Fruit fly (Drosophila melanogaster) ovary, adult (tissue): ENCODE measurements around the gene CG17271.
A peak's percentile ranks its signal among the peaks of the same experiment; 100 is the strongest.

ENCODE experiments used
- CG17801 ChIP-seq: fragments of 200-800 bp; optimal IDR thresholded peaks from 2 replicates; lab custom pipeline; 2019; ENCODE audit warnings: missing biosample characterization, mild to moderate bottlenecking, missing genetic modification characterization, moderate library complexity; ENCODE audit not compliant: partially characterized antibody

Gene CG17271

DNA sequence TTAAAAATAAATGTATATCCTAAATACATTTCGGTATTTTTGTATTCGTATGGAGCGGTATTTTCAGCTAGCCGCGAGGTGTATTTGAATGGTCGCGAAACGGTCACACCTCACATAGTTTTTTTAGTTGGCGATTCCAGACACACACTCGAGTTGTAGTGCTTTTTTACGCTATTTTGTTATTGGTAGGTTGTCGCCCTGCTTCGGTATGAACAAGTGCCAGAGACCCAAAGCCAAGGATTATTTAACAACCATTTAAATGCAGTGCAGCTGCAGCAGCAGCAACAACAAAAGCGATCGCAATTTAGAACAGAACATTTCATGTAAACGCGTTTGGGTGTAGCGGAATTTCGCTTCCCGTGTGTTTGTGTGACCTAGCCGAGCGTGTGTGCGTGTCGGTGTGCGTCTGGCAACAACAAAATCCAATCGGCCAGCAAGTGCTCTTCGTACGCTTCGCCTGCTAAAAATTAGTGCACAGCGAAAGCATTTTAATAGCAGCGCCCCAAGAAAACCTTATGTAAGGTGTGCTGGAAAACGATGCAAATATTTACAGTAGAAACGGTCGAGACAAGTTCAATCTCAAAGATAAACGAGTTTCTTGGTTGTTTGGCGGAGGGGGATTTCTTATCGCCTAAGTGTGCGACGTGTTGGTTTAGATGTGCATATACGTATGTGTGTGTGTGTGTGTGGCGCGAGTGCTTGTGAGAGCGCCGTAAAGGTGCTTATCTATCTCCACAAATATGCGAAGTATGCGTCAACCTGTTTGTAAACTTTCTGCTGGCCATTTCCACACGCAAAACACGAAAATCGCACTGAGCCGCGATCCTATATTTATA is 11.3 kb upstream of the CG17271 start, which contains the start of gene Synd:
Gene Synd, plus strand, starts transcription at position 111 of the 836 bp plus-strand sequence.
- TF ChIP-seq CG17801 (GFP tag; lab: Kevin White, UChicago) = peak; percentile 41

DNA sequence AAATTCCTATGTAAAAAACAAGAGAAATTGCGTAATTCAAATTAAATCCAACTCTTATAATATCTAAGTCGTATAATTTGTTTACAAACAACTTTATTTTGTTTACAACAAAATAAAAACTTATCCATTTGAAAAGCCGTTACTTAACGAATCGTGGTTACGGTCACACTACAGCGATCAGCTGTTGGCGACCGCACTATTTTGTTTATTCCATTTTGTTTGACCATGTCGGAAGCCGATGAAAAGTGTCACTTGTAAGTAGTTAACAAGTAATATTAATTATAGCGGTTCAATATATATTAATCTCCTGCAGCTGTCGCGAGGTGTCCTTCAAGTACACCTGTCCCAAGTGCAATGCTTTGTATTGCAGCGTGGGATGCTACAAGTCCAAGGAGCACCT is 9.3 kb upstream of the CG17271 start, which contains the start of gene CG31223:
Gene CG31223, plus strand, starts transcription at position 165 of the 400 bp plus-strand sequence.
- no peak for TF ChIP-seq CG17801 (GFP tag; lab: Kevin White, UChicago)

DNA sequence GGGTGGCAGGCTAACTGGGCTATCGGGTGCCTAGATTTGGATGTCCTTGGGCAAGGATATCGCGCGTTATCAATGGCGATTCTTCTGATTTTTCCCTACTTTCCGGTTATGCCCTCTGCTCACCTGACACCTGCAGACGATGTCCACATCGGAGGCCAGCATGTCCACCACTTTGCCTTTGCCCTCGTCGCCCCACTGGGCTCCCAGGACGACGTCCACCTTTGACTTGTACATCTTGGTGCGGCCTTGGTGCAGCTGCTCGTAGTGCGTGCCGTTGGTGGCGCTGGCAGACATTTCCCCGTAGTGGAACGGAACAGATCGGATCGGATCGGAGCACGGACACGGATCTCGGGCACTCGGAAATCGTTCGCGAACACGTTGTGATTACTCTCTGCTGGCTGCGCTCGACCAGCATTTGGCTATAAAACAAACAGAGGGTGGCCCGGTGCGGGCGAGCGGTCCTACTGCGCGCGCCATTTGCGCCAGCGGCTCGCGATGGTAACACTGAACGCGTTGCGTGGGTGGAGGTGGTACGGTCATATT is 8.6 kb upstream of the CG17271 start, which contains the start of gene Adss:
Gene Adss, minus strand, starts transcription at position 428 of the 543 bp plus-strand sequence.
- TF ChIP-seq CG17801 (GFP tag; lab: Kevin White, UChicago) = peak; percentile 58

DNA sequence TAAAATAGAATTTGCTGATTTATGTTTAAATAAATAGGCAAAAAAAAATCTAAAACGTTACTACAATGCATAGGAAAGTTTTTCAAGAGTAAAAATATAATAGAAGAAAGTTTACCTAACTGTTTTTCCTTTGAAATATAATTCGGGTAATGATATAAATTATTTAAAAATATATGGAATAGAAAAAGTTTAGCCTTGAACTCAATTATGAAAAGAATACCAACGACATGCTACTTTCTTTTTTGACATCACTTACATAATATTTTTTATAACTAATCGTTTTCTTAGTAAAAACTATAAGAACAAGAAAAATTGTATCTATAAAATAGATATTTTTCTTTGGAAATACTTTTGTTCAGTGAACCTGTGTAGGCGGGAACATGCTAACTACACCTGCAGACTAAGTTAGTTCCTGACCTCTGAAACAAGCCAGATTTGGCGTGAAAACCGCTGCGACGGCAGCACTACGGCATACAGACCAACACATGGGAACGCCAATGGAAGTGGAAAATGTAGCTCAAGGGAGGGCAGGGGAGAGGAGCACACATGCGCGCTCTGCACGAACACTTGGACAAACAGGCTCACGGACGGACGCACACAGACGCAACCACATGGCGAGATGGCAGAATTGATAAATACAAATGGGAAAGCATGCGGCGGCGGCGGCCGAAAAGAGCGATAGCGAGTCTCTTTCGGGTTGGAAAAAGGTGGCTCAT is 7.9 kb upstream of the CG17271 start:
- TF ChIP-seq CG17801 (GFP tag; lab: Kevin White, UChicago) = no peak

DNA sequence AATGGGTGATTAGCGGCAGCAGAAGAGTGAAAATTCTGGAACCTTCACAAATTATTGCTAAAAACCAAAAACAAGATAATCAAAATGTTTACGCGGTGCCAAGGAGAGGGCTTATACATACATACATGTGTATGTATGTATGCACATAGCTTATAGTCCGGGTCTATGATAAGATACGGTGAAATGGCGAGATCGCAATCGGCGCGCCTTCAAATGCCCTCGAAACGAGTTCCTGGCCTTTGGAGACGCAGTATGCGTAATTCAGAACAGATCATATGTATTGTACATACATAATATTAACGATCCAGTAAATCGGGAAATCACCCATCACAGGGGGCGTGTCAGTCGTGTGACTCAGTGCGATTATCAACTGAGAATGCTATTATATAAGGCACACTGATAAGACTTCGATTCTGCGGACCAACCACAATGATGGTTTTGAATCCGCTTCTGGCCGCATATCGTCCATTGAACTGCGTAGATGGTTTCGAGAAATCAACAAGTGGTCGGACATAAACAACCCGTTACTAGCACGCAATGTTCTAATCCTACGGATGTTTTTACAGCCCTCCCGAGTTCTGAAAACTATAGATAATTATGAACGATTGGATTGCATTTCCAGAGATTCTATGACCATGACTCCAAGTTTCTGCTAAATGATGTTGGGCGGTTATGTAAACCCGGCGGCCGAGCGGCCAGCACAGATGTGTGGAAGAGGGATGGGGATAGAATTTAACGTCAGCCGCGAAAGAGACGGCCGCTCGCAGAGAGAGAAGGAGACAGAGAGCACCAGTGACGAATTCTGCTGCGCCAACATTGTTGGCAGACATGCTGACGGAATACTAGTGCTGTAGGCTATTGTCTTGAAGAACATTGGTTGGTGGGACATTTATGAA is 7.1 kb upstream of the CG17271 start:
- TF ChIP-seq CG17801 (GFP tag; lab: Kevin White, UChicago) = peak; percentile 7

DNA sequence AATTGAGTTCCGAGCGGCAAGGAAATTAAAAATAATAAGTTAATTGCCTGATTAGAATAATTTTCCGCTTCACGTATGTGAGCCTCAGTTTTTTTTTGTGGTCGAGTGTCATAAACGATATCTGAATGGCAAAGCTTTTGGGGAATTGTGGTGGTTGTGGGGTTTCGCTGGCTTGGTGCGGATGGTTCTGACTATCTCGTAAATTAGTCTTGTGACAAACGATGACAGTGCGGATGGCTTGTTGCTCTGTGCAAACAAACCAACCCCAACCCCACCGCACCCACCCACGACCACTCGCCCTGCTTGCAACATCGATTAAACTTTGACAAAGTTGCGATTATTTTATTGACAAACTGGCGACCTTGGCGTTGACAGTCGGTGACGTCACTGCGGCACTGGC is 5.3 kb upstream of the CG17271 start:
- no peak for TF ChIP-seq CG17801 (GFP tag; lab: Kevin White, UChicago)

DNA sequence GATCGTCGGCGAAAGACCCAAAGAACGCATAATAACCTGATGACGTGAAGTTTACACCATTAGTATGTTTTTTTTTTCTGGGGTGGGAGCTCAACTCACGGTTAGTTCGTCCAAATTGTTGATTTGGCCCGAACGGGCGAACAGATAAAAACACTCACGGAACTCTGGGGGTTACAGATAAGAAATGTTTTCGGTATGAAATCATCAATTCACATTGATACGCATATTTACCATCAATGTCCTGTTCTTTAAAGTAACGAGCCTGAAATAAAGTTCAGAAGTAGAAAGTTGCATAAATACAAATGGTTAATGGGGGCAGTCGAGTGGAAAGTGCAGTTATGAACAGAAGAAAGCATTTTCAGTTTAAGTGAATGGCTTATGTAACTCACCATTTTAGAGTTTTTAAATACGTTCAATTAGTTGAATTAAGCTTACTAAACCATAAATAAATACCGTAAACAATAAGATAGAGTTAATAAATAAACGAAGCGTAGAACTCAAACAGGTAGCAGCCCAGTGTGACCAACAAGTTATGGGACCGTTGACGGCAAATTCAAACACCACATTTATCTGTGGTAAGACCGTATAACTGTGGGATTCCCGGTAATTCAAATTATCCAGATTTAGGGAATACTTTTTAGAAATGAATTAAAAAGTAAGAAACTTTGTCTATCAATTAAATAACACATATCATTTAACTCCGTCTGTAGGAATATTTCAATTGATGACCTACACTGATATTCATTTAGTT is 2.2 kb upstream of the CG17271 start, which contains the start of gene CG17272:
Gene CG17272, minus strand, starts transcription at position 536 of the 751 bp plus-strand sequence.
- TF ChIP-seq CG17801 (GFP tag; lab: Kevin White, UChicago) = peak; percentile 24

DNA sequence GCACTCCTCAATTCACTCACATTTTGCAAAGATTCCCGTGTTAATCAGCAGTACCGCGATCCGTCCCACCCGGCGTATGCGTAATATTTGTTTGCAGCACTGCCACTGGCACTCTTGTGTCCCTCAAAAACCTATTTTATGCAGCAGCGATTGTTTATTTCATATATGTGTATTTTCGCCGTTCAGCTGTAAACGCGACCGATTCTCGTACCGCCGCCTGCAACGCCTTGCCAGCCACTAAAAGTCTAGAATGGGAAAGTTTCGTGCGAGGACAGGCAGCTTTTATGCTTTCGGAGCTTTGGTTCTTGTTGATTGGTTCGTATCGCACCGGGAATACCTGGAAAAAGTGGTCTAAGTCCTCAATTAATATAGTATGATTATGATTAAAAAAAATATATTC is 3.0 kb downstream of the CG17271 start, which contains the start of gene CG17270:
Gene CG17270, minus strand, starts transcription at position 241 of the 400 bp plus-strand sequence.
- TF ChIP-seq CG17801 (GFP tag; lab: Kevin White, UChicago) = no peak

DNA sequence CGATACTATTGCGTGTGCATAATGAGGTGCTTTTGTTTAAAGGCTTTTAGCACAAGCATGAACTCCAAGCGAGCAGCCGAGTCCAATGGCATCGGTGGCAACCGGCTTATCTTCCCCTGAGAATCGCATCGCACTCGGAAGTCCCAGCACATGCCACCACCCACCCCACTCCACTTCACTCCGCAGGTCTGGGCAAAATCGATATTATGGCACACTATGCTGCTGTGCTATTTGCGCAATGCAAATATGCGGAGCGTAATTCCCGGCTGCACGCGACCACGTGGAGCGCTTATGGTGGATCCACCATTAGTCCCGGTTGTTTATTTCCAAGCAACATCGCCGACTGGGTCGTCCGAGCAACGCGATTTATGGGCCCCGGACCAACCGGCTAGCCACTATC is 3.4 kb downstream of the CG17271 start:
- TF ChIP-seq CG17801 (GFP tag; lab: Kevin White, UChicago) = no peak

DNA sequence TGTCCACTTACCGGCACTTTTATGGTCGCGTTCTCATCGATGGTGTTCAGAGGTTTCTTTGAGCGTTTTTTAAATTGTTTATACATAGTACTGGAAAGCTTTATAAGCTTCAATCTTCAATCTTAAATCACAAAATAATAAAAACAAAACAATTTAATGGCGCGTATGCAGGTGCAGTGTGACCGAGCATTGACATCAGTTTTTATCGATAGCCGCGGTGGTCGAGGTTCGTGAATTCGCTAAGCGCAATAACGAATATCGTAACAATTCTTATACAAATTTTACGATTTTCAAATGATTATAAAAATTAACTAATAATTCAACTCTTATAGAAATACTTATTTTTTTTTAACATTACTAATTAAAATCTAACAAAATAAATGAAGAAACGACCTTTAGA is 5.6 kb downstream of the CG17271 start, which contains the start of gene Fancd2:
Gene Fancd2, minus strand, starts transcription at position 183 of the 400 bp plus-strand sequence.
- TF ChIP-seq CG17801 (GFP tag; lab: Kevin White, UChicago) = no peak

DNA sequence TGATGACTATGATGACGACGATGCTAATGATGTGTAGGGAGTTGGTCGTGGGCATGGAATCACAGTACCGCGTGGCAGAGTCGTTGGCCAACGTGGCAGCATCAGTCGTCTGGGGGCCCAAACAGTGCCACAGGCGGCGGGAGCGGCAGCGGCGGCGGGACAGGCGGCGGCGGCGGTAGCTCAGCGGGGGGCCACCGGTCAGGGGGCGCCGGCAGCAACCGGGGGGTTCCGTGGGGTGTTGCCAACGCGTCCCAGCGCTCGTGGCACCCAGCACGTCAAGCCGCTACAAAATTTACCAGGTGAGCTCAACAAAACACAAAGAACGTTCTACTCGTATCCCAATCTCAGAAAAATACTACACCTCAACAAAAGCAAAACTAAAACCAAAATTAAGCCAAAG is 19.4 kb downstream of the CG17271 start:
- TF ChIP-seq CG17801 (GFP tag; lab: Kevin White, UChicago) = no peak

DNA sequence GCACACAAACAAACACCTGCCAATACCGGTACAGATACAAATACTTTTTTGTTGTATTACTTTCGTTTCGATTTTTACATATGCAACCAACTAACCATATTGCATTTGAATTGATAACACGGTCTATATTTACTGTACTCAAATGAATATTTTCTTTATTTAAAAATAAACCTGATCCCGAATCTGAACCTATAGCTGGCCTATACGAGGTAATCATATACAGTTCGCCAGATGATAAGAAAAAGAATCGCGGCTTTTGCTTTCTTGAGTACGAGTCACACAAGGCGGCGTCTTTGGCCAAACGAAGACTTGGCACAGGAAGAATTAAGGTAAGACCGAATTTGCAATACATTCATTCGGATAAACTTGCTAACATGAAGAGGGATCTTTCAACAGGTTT is 24.7 kb downstream of the CG17271 start:
- no peak for TF ChIP-seq CG17801 (GFP tag; lab: Kevin White, UChicago)

DNA sequence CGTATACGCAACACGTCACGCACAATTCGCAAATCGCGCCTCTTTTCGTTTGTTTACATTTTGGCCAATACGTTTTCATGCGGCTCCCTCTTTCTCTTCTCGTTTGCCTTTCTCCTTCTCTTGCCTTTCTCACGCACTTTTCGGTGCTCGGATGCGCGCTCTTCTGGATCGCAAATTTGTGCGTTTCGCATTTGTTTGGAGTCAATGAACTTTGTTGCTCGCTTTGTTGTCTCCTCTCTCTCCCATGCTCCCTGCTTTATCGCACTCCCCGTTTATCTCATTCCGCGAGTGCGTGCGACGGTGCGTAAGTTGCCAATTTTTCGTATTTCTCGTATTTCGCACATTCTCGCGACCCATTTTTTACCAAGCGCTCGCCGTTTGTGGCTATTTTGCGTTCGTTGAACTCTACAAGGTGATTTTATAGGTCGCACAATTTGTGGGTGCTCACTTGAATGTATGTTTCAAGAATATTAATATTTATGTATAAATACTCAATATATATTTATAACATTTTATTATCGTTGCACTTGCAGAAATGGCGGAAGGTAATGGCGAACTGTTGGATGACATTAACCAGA is 30.3 kb downstream of the CG17271 start:
- no peak for TF ChIP-seq CG17801 (GFP tag; lab: Kevin White, UChicago)
